Worm (Caenorhabditis elegans) whole organism, L1 larva: ENCODE measurements around the gene ztf-17.

Experiments
- C16A3.4 ChIP-seq: fragments of 150-350 bp; optimal IDR thresholded peaks from 2 replicates; lab custom pipeline; 2014; ENCODE audit warnings: missing biosample characterization, missing genetic modification characterization
- aly-2 ChIP-seq: fragments of 150-350 bp; optimal IDR thresholded peaks from 2 replicates; lab custom pipeline; 2014; ENCODE audit warnings: missing biosample characterization, missing genetic modification characterization
- blmp-1 ChIP-seq: fragments of 150-350 bp; optimal IDR thresholded peaks from 2 replicates; lab custom pipeline; 2014; ENCODE audit warnings: missing biosample characterization, missing genetic modification characterization
- dsc-1 ChIP-seq: sonication (generic microtip); optimal IDR thresholded peaks from 2 replicates; lab custom pipeline; 2016; ENCODE audit warnings: mild to moderate bottlenecking, missing genetic modification characterization, missing compliant biosample characterization
- efl-1 ChIP-seq, 4 experiments: fragments of 150-350 bp; optimal IDR thresholded peaks in 3 of 4; peaks in 1 of 4; 1 replicate in 1 of 4; 2 replicates in 3 of 4; lab custom pipeline; 2014; ENCODE audit warnings: missing biosample characterization in 2 of 4, missing genetic modification characterization in 2 of 4, missing genetic modification reagents in 2 of 4
- egl-27 ChIP-seq, 2 experiments: fragments of 150-350 bp in 1 of 2; sonication (generic microtip); optimal IDR thresholded peaks; 3 replicates each; lab custom pipeline; 2017 to 2018; ENCODE audit warnings: missing biosample characterization in 2 of 2, missing genetic modification characterization in 2 of 2, missing genetic modification reagents in 2 of 2
- elt-3 ChIP-seq, 6 experiments: fragments of 150-350 bp in 1 of 6; sonication (generic microtip); optimal IDR thresholded peaks; 2 replicates each; lab custom pipeline; 2017 to 2018; ENCODE audit warnings: missing biosample characterization in 6 of 6, missing genetic modification characterization in 6 of 6, inconsistent platforms in 1 of 6
- fkh-4 ChIP-seq: sonication (generic microtip); optimal IDR thresholded peaks from 2 replicates; lab custom pipeline; 2016; ENCODE audit warnings: missing compliant biosample characterization, missing genetic modification characterization, borderline replicate concordance
- hpl-2 ChIP-seq: fragments of 150-350 bp; optimal IDR thresholded peaks from 2 replicates; lab custom pipeline; 2014; ENCODE audit warnings: missing biosample characterization, missing genetic modification reagents, missing genetic modification characterization
- irx-1 ChIP-seq: sonication (generic microtip); optimal IDR thresholded peaks from 2 replicates; lab custom pipeline; 2016; ENCODE audit warnings: missing genetic modification characterization, missing compliant biosample characterization
- isw-1 ChIP-seq: fragments of 200-800 bp; sonication (Bioruptor generic); IDR thresholded peaks from 2 replicates; pipeline ENCODE4 v1.3.6; 2022; ENCODE audit warnings: missing genetic modification characterization, missing compliant biosample characterization
- lin-13 ChIP-seq: fragments of 150-350 bp; optimal IDR thresholded peaks from 2 replicates; lab custom pipeline; 2014; ENCODE audit warnings: missing biosample characterization, missing genetic modification reagents, missing genetic modification characterization
- lin-14 ChIP-seq: fragments of 200-800 bp; sonication (Bioruptor generic); optimal IDR thresholded peaks from 2 replicates; lab custom pipeline; 2018; ENCODE audit warnings: mild to moderate bottlenecking, missing genetic modification characterization, moderate library complexity, missing compliant biosample characterization
- lin-15B ChIP-seq: fragments of 150-350 bp; sonication (generic microtip); optimal IDR thresholded peaks from 3 replicates; lab custom pipeline; 2014; ENCODE audit warnings: missing biosample characterization, missing genetic modification characterization
- lin-35 ChIP-seq, 2 experiments: fragments of 150-350 bp; optimal IDR thresholded peaks; 2 replicates each; lab custom pipeline; 2014; ENCODE audit warnings: missing biosample characterization in 2 of 2, missing genetic modification characterization in 2 of 2, missing genetic modification reagents in 2 of 2
- lsy-2 ChIP-seq, 2 experiments: fragments of 150-350 bp; optimal IDR thresholded peaks; 2 replicates each; lab custom pipeline; 2014; ENCODE audit warnings: missing biosample characterization in 2 of 2, missing genetic modification characterization in 2 of 2
- mep-1 ChIP-seq: fragments of 150-350 bp; optimal IDR thresholded peaks from 2 replicates; lab custom pipeline; 2014; ENCODE audit warnings: missing biosample characterization, missing genetic modification characterization
- nhr-11 ChIP-seq: fragments of 150-350 bp; optimal IDR thresholded peaks from 2 replicates; lab custom pipeline; 2014; ENCODE audit warnings: missing biosample characterization, missing genetic modification characterization
- nhr-28 ChIP-seq: fragments of 150-350 bp; optimal IDR thresholded peaks from 2 replicates; lab custom pipeline; 2014; ENCODE audit warnings: missing biosample characterization, missing genetic modification characterization
- nhr-47 ChIP-seq: sonication (generic microtip); optimal IDR thresholded peaks from 2 replicates; lab custom pipeline; 2016; ENCODE audit warnings: mild to moderate bottlenecking, missing genetic modification characterization, moderate library complexity, missing compliant biosample characterization
- nhr-71 ChIP-seq: sonication (generic microtip); optimal IDR thresholded peaks from 2 replicates; lab custom pipeline; 2016; ENCODE audit warnings: mild to moderate bottlenecking, missing genetic modification characterization, moderate library complexity, missing compliant biosample characterization
- nhr-77 ChIP-seq: fragments of 150-350 bp; optimal IDR thresholded peaks from 2 replicates; lab custom pipeline; 2014; ENCODE audit warnings: missing biosample characterization, missing genetic modification characterization
- nhr-84 ChIP-seq: sonication (generic microtip); optimal IDR thresholded peaks from 2 replicates; lab custom pipeline; 2017; ENCODE audit warnings: missing biosample characterization, missing genetic modification characterization
- nhr-85 ChIP-seq: sonication (generic microtip); peaks from one replicate; lab custom pipeline; 2016; ENCODE audit warnings: missing genetic modification characterization, inconsistent platforms, missing compliant biosample characterization
- nhr-90 ChIP-seq: sonication (generic microtip); optimal IDR thresholded peaks from 2 replicates; lab custom pipeline; 2016; ENCODE audit warnings: mild to moderate bottlenecking, missing genetic modification characterization, missing compliant biosample characterization; ENCODE audit not compliant: poor library complexity
- pag-3 ChIP-seq: sonication (generic microtip); optimal IDR thresholded peaks from 2 replicates; lab custom pipeline; 2017; ENCODE audit warnings: missing genetic modification characterization, mild to moderate bottlenecking, missing compliant biosample characterization, antibody characterized with exemption, borderline replicate concordance; ENCODE audit not compliant: insufficient read depth
- pax-3 ChIP-seq: fragments of 200-800 bp; sonication (Bioruptor generic); optimal IDR thresholded peaks from 2 replicates; lab custom pipeline; 2018; ENCODE audit warnings: mild to moderate bottlenecking, missing genetic modification characterization, moderate library complexity, missing compliant biosample characterization
- pqm-1 ChIP-seq: sonication (generic microtip); optimal IDR thresholded peaks from 3 replicates; lab custom pipeline; 2017; ENCODE audit warnings: missing biosample characterization, missing genetic modification characterization
- rnt-1 ChIP-seq: sonication (generic microtip); optimal IDR thresholded peaks from 2 replicates; lab custom pipeline; 2016; ENCODE audit warnings: mild to moderate bottlenecking, missing genetic modification characterization, moderate library complexity, missing compliant biosample characterization
- snu-23 ChIP-seq: sonication (generic microtip); optimal IDR thresholded peaks from 2 replicates; lab custom pipeline; 2016; ENCODE audit warnings: missing genetic modification characterization, missing compliant biosample characterization
- tbx-2 ChIP-seq: sonication (generic microtip); optimal IDR thresholded peaks from 2 replicates; lab custom pipeline; 2016; ENCODE audit warnings: missing genetic modification characterization, missing compliant biosample characterization
- unc-130 ChIP-seq: fragments of 150-350 bp; optimal IDR thresholded peaks from 2 replicates; lab custom pipeline; 2017; ENCODE audit warnings: missing biosample characterization, missing genetic modification characterization, inconsistent platforms
- unc-30 ChIP-seq: sonication (generic microtip); optimal IDR thresholded peaks from 2 replicates; lab custom pipeline; 2017; ENCODE audit warnings: missing biosample characterization, missing genetic modification characterization
- vab-15 ChIP-seq: sonication (generic microtip); optimal IDR thresholded peaks from 2 replicates; lab custom pipeline; 2017; ENCODE audit warnings: missing genotype, mild to moderate bottlenecking, missing genetic modification characterization, missing compliant biosample characterization
- zip-4 ChIP-seq: fragments of 200-800 bp; sonication (Bioruptor generic); optimal IDR thresholded peaks from 2 replicates; lab custom pipeline; 2018; ENCODE audit warnings: mild to moderate bottlenecking, missing genetic modification characterization, moderate library complexity, missing compliant biosample characterization
- ztf-11 ChIP-seq, 2 experiments: sonication (generic microtip); optimal IDR thresholded peaks; 2 replicates each; lab custom pipeline; 2016 to 2017; ENCODE audit warnings: missing genetic modification characterization in 2 of 2, missing biosample characterization in 1 of 2, missing compliant biosample characterization in 1 of 2

ztf-17 gene

ce11 chrII:7836613-7837226, 33.2 kb downstream of the ztf-17 start (continued):
- TF ChIP-seq lin-13 (no peak), zip-4 (no peak), vab-15 (tag; lab: Kevin White, UChicago) (peak; percentile 27), snu-23 (peak; percentile 63), unc-130 (tag; lab: Kevin White, UChicago) (peak; percentile 69), unc-30 (tag; lab: Kevin White, UChicago) (no peak), pqm-1 (tag; lab: Kevin White, UChicago) (no peak)

DNA sequence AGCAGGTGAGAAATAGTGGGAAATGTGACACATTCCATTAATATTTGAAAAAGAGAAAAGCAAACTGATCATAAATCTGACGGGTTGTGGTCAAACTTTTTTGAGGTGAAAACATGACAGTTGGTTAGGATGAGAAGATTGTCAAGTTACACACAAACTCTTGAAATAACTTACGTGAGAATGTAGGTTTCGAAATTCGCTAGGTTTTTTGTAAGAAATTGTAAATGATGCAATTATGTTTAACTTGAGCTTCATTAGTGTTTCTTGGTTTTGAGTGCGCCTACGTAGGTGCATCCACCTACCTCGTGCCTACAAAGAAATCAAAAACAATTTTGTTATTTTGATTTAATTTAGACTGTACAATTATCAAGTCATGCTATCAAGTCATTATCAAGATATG, 34.6 kb downstream of the ztf-17 start, which contains the start of gene cex-2:
cex-2 (minus strand) TSS at position 101 of the 400 bp plus-strand sequence.
- TF ChIP-seq vab-15 (tag; lab: Kevin White, UChicago) = no peak
- no peak for TF ChIP-seq unc-30 (tag; lab: Kevin White, UChicago)
- no peak for TF ChIP-seq elt-3 (tag; optimal IDR thresholded peaks at IDR 0.05; lab: Kevin White, UChicago)
- TF ChIP-seq lin-13 = no peak
- no peak for TF ChIP-seq rnt-1
- no peak for TF ChIP-seq nhr-47 (tag; lab: Kevin White, UChicago)
- TF ChIP-seq tbx-2 (tag; lab: Kevin White, UChicago) = no peak
- TF ChIP-seq nhr-28 = no peak
- TF ChIP-seq nhr-71 (tag; lab: Kevin White, UChicago) = no peak
- TF ChIP-seq pqm-1 (tag; lab: Kevin White, UChicago) = no peak
- TF ChIP-seq isw-1 = no peak
- no peak for TF ChIP-seq nhr-11 (tag; lab: Kevin White, UChicago)
- TF ChIP-seq pag-3 (tag; lab: Kevin White, UChicago) = no peak
- no peak for TF ChIP-seq nhr-90 (tag; lab: Kevin White, UChicago)
- no peak for TF ChIP-seq fkh-4 (tag; lab: Kevin White, UChicago)
- TF ChIP-seq aly-2 (tag; lab: Kevin White, UChicago) = no peak
- TF ChIP-seq lin-15B = no peak
- no peak for TF ChIP-seq lsy-2 (tag; optimal IDR thresholded peaks at IDR 0.05; lab: Kevin White, UChicago)
- no peak for TF ChIP-seq nhr-85
- TF ChIP-seq C16A3.4 (tag; lab: Kevin White, UChicago) = no peak
- TF ChIP-seq, all 84 proteins: peak for 0

DNA sequence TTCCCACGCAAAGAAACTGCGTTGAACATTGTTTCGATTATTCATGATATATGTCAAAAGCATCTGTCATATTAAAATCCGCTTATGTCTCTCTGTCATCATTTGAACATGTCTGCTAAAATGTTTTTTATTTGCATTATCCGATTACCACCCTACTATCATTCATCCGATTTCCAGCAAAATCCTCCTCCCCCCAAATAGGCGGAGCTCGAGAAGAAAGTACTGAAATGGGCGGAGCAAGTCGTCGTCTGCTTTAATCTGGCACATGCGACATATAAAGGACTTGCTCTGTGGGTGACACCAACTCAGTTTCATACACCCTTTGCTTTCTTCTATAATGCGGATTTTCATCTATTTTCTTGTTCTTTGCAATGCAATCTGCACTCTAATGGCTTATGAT, 37.9 kb downstream of the ztf-17 start, which contains the start of gene T09A5.14:
T09A5.14 (plus strand) TSS at position 301 of the 400 bp plus-strand sequence.
- TF ChIP-seq snu-23 (no peak), ztf-11 (tag; optimal IDR thresholded peaks at IDR 0.05; lab: Kevin White, UChicago) (no peak), dsc-1 (tag; lab: Kevin White, UChicago) (peak; percentile 46)

- TF ChIP-seq hpl-2 (GFP tag; lab: Kevin White, UChicago) = no peak
- no peak for TF ChIP-seq lin-14 (GFP tag; lab: Kevin White, UChicago)
- peak; percentile 3 for TF ChIP-seq dsc-1 (tag; lab: Kevin White, UChicago)
- TF ChIP-seq lin-35 (GFP tag; optimal IDR thresholded peaks at IDR 0.05; lab: Kevin White, UChicago) = no peak
- no peak for TF ChIP-seq mep-1
Measured at ce11 chrII:7829616-7830015, 40.3 kb downstream of the ztf-17 start.

- no peak for TF ChIP-seq tbx-2 (tag; lab: Kevin White, UChicago)
- peak; percentile 83 for TF ChIP-seq dsc-1 (tag; lab: Kevin White, UChicago)
- TF ChIP-seq pax-3 (tag; lab: Kevin White, UChicago) = peak; percentile 41
Measured at ce11 chrII:7827883-7828282, 42.1 kb downstream of the ztf-17 start.

DNA sequence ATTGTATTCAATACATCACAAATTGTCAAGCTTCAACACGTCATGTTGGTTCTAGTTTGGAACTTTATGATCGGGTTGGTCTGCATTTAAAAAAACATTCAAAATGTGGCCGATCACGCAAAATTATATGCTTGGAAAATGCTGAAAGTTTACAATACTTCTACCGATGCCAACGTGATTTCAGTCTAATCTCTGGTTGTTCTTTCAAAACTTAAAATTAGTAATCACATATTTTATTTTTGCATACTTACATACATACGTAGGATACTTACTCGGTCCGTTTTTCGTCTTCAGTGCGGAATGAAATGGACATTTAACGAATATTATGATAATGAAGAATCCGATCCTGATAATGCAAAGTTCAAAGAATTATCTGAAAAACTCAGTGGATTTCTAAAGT, 44.9 kb downstream of the ztf-17 start, which contains the start of gene srw-62:
srw-62 (plus strand) TSS at position 301 of the 400 bp plus-strand sequence.
- no peak for TF ChIP-seq egl-27 (tag; optimal IDR thresholded peaks at IDR 0.05; lab: Kevin White, UChicago)
- TF ChIP-seq nhr-84 (tag; lab: Kevin White, UChicago) = no peak
- TF ChIP-seq efl-1 (optimal IDR thresholded peaks at IDR 0.05; lab: Kevin White, UChicago) = no peak
- no peak for TF ChIP-seq efl-1 (GFP tag; optimal IDR thresholded peaks at IDR 0.05 in 1 of 2; lab: Kevin White, UChicago)
- TF ChIP-seq unc-130 (tag; lab: Kevin White, UChicago) = no peak
- no peak for TF ChIP-seq blmp-1
- no peak for TF ChIP-seq irx-1 (tag; lab: Kevin White, UChicago)
- no peak for TF ChIP-seq lin-14 (GFP tag; lab: Kevin White, UChicago)
- TF ChIP-seq nhr-77 (tag; lab: Kevin White, UChicago) = no peak
- TF ChIP-seq unc-30 (tag; lab: Kevin White, UChicago) = no peak
